Fruit fly (Drosophila melanogaster) whole organism, wandering third instar larva: Measurements from ENCODE around the gene CG43336.

Source experiments
- N ChIP-seq: fragments of >200 bp; optimal IDR thresholded peaks from 2 replicates; lab custom pipeline; 2018; ENCODE audit warnings: missing biosample characterization, missing external identifiers, missing genetic modification characterization
- Rel ChIP-seq, 2 experiments: fragments of 200-800 bp; sonication (Bioruptor generic) in 1 of 2; optimal IDR thresholded peaks; 2 replicates in 1 of 2; 3 replicates in 1 of 2; lab custom pipeline; 2016 to 2019; ENCODE audit warnings: mild to moderate bottlenecking in 2 of 2, missing biosample characterization in 2 of 2, missing genetic modification characterization in 2 of 2, moderate library complexity in 1 of 2
- Sp1 ChIP-seq: fragments of 200-800 bp; sonication (Bioruptor generic); optimal IDR thresholded peaks from 3 replicates; lab custom pipeline; 2019; ENCODE audit warnings: missing biosample characterization, mild to moderate bottlenecking, missing genetic modification characterization, moderate library complexity
- psq ChIP-seq: fragments of 200-800 bp; sonication (Bioruptor generic); optimal IDR thresholded peaks from 3 replicates; lab custom pipeline; 2017; ENCODE audit warnings: missing biosample characterization, mild to moderate bottlenecking, missing genetic modification characterization, moderate library complexity

dm6 chr3R:15648898-15649297 is 11.9 kb downstream of the CG43336 start:
- TF ChIP-seq psq (GFP tag; lab: Kevin White, UChicago) (no peak), Rel (GFP tag; optimal IDR thresholded peaks at IDR 0.05; lab: Kevin White, UChicago) (no peak), Rel (tag; optimal IDR thresholded peaks at IDR 0.05; lab: Kevin White, UChicago) (no peak), N (no peak), Sp1 (no peak)
